Worm (Caenorhabditis elegans) whole organism, L1 larva: ENCODE measurements around the gene H35N09.1.

Source experiments
- C04F5.9 ChIP-seq: sonication (generic microtip); optimal IDR thresholded peaks from 2 replicates; lab custom pipeline; 2016; ENCODE audit warnings: missing genetic modification characterization, missing compliant biosample characterization
- C16A3.4 ChIP-seq: fragments of 150-350 bp; optimal IDR thresholded peaks from 2 replicates; lab custom pipeline; 2014; ENCODE audit warnings: missing biosample characterization, missing genetic modification characterization
- F16B12.6 ChIP-seq: fragments of 150-350 bp; optimal IDR thresholded peaks from 2 replicates; lab custom pipeline; 2014; ENCODE audit warnings: missing biosample characterization, missing genetic modification characterization
- alr-1 ChIP-seq: fragments of 200-800 bp; sonication (Bioruptor generic); optimal IDR thresholded peaks from 2 replicates; lab custom pipeline; 2018; ENCODE audit warnings: borderline replicate concordance, mild to moderate bottlenecking, missing genetic modification characterization, missing compliant biosample characterization
- aly-2 ChIP-seq: fragments of 150-350 bp; optimal IDR thresholded peaks from 2 replicates; lab custom pipeline; 2014; ENCODE audit warnings: missing biosample characterization, missing genetic modification characterization
- ama-1 ChIP-seq: fragments of 150-350 bp; optimal IDR thresholded peaks from 2 replicates; lab custom pipeline; 2014
- blmp-1 ChIP-seq: fragments of 150-350 bp; optimal IDR thresholded peaks from 2 replicates; lab custom pipeline; 2014; ENCODE audit warnings: missing biosample characterization, missing genetic modification characterization
- ceh-63 ChIP-seq: fragments of 200-800 bp; sonication (Bioruptor generic); optimal IDR thresholded peaks from 2 replicates; lab custom pipeline; 2018; ENCODE audit warnings: mild to moderate bottlenecking, missing genetic modification characterization, missing compliant biosample characterization
- ceh-8 ChIP-seq: fragments of 200-800 bp; sonication (Bioruptor generic); optimal IDR thresholded peaks from 2 replicates; lab custom pipeline; 2018; ENCODE audit warnings: mild to moderate bottlenecking, missing genetic modification characterization, moderate library complexity, missing compliant biosample characterization
- ceh-82 ChIP-seq, 3 experiments: fragments of 150-350 bp in 1 of 3; sonication (generic microtip) in 2 of 3; optimal IDR thresholded peaks; 2 replicates each; lab custom pipeline; 2014 to 2017; ENCODE audit warnings: missing biosample characterization in 3 of 3, missing genetic modification characterization in 3 of 3
- ceh-88 ChIP-seq: fragments of 200-800 bp; sonication (Bioruptor generic); IDR thresholded peaks from 2 replicates; pipeline ENCODE4 v1.3.6; 2022; ENCODE audit warnings: missing genetic modification characterization, missing compliant biosample characterization
- ceh-90 ChIP-seq: sonication (generic microtip); optimal IDR thresholded peaks from 2 replicates; lab custom pipeline; 2016; ENCODE audit warnings: missing genetic modification characterization, missing compliant biosample characterization
- dsc-1 ChIP-seq: sonication (generic microtip); optimal IDR thresholded peaks from 2 replicates; lab custom pipeline; 2016; ENCODE audit warnings: mild to moderate bottlenecking, missing genetic modification characterization, missing compliant biosample characterization
- egl-13 ChIP-seq: sonication (generic microtip); optimal IDR thresholded peaks from 2 replicates; lab custom pipeline; 2016; ENCODE audit warnings: missing genotype, missing genetic modification reagents, missing genetic modification characterization, missing compliant biosample characterization
- ets-5 ChIP-seq: fragments of 200-800 bp; sonication (Bioruptor generic); IDR thresholded peaks from 2 replicates; pipeline ENCODE4 v1.3.6; 2022; ENCODE audit warnings: missing genetic modification characterization, missing compliant biosample characterization
- fkh-4 ChIP-seq: sonication (generic microtip); optimal IDR thresholded peaks from 2 replicates; lab custom pipeline; 2016; ENCODE audit warnings: missing compliant biosample characterization, missing genetic modification characterization, borderline replicate concordance
- fkh-8 ChIP-seq: sonication (generic microtip); optimal IDR thresholded peaks from 2 replicates; lab custom pipeline; 2016; ENCODE audit warnings: mild to moderate bottlenecking, missing genetic modification characterization, missing compliant biosample characterization
- fos-1 ChIP-seq: fragments of 150-350 bp; optimal IDR thresholded peaks from 2 replicates; lab custom pipeline; 2014; ENCODE audit warnings: missing biosample characterization, missing genetic modification characterization
- grh-1 ChIP-seq: fragments of 200-800 bp; sonication (Bioruptor generic); IDR thresholded peaks from 2 replicates; pipeline ENCODE4 v1.3.6; 2022; ENCODE audit warnings: missing genetic modification reagents, missing genetic modification characterization, missing compliant biosample characterization
- hlh-17 ChIP-seq: fragments of 200-800 bp; sonication (Bioruptor generic); optimal IDR thresholded peaks from 2 replicates; lab custom pipeline; 2018; ENCODE audit warnings: missing genetic modification characterization, mild to moderate bottlenecking, missing compliant biosample characterization, moderate library complexity, borderline replicate concordance
- hlh-4 ChIP-seq: sonication (generic microtip); optimal IDR thresholded peaks from 2 replicates; lab custom pipeline; 2016; ENCODE audit warnings: mild to moderate bottlenecking, missing genetic modification characterization, missing compliant biosample characterization
- irx-1 ChIP-seq: sonication (generic microtip); optimal IDR thresholded peaks from 2 replicates; lab custom pipeline; 2016; ENCODE audit warnings: missing genetic modification characterization, missing compliant biosample characterization
- jun-1 ChIP-seq: fragments of 150-350 bp; optimal IDR thresholded peaks from 2 replicates; lab custom pipeline; 2014; ENCODE audit warnings: missing biosample characterization, missing genetic modification reagents, missing genetic modification characterization
- lin-14 ChIP-seq: fragments of 200-800 bp; sonication (Bioruptor generic); optimal IDR thresholded peaks from 2 replicates; lab custom pipeline; 2018; ENCODE audit warnings: mild to moderate bottlenecking, missing genetic modification characterization, moderate library complexity, missing compliant biosample characterization
- lin-35 ChIP-seq, 2 experiments: fragments of 150-350 bp; optimal IDR thresholded peaks; 2 replicates each; lab custom pipeline; 2014; ENCODE audit warnings: missing biosample characterization in 2 of 2, missing genetic modification characterization in 2 of 2, missing genetic modification reagents in 2 of 2
- lir-3 ChIP-seq: sonication (generic microtip); optimal IDR thresholded peaks from 2 replicates; lab custom pipeline; 2016; ENCODE audit warnings: mild to moderate bottlenecking, missing genetic modification characterization, moderate library complexity, missing compliant biosample characterization; ENCODE audit not compliant: poor library complexity
- lsy-2 ChIP-seq, 2 experiments: fragments of 150-350 bp; optimal IDR thresholded peaks; 2 replicates each; lab custom pipeline; 2014; ENCODE audit warnings: missing biosample characterization in 2 of 2, missing genetic modification characterization in 2 of 2
- mdl-1 ChIP-seq, 2 experiments: fragments of 150-350 bp; optimal IDR thresholded peaks; 2 replicates each; lab custom pipeline; 2014 to 2017; ENCODE audit warnings: missing biosample characterization in 2 of 2, missing genetic modification characterization in 2 of 2, inconsistent platforms in 1 of 2
- mep-1 ChIP-seq: fragments of 150-350 bp; optimal IDR thresholded peaks from 2 replicates; lab custom pipeline; 2014; ENCODE audit warnings: missing biosample characterization, missing genetic modification characterization
- nhr-19 ChIP-seq: fragments of 200-800 bp; sonication (Bioruptor generic); conservative IDR thresholded peaks from 2 replicates; pipeline ENCODE4 v1.3.6; 2022; ENCODE audit warnings: missing genetic modification characterization, missing compliant biosample characterization
- nhr-20 ChIP-seq: sonication (generic microtip); optimal IDR thresholded peaks from 2 replicates; lab custom pipeline; 2016; ENCODE audit warnings: mild to moderate bottlenecking, missing genetic modification characterization, missing compliant biosample characterization
- nhr-237 ChIP-seq: fragments of 150-350 bp; optimal IDR thresholded peaks from 2 replicates; lab custom pipeline; 2014; ENCODE audit warnings: missing biosample characterization, missing genetic modification characterization
- nhr-28 ChIP-seq: fragments of 150-350 bp; optimal IDR thresholded peaks from 2 replicates; lab custom pipeline; 2014; ENCODE audit warnings: missing biosample characterization, missing genetic modification characterization
- nhr-47 ChIP-seq: sonication (generic microtip); optimal IDR thresholded peaks from 2 replicates; lab custom pipeline; 2016; ENCODE audit warnings: mild to moderate bottlenecking, missing genetic modification characterization, moderate library complexity, missing compliant biosample characterization
- nhr-77 ChIP-seq: fragments of 150-350 bp; optimal IDR thresholded peaks from 2 replicates; lab custom pipeline; 2014; ENCODE audit warnings: missing biosample characterization, missing genetic modification characterization
- nhr-85 ChIP-seq: sonication (generic microtip); peaks from one replicate; lab custom pipeline; 2016; ENCODE audit warnings: missing genetic modification characterization, inconsistent platforms, missing compliant biosample characterization
- nhr-90 ChIP-seq: sonication (generic microtip); optimal IDR thresholded peaks from 2 replicates; lab custom pipeline; 2016; ENCODE audit warnings: mild to moderate bottlenecking, missing genetic modification characterization, missing compliant biosample characterization; ENCODE audit not compliant: poor library complexity
- pqm-1 ChIP-seq: sonication (generic microtip); optimal IDR thresholded peaks from 3 replicates; lab custom pipeline; 2017; ENCODE audit warnings: missing biosample characterization, missing genetic modification characterization
- rnt-1 ChIP-seq: sonication (generic microtip); optimal IDR thresholded peaks from 2 replicates; lab custom pipeline; 2016; ENCODE audit warnings: mild to moderate bottlenecking, missing genetic modification characterization, moderate library complexity, missing compliant biosample characterization
- snpc-4 ChIP-seq: fragments of 150-350 bp; optimal IDR thresholded peaks from 2 replicates; lab custom pipeline; 2014; ENCODE audit warnings: missing biosample characterization, missing genetic modification characterization
- snu-23 ChIP-seq: sonication (generic microtip); optimal IDR thresholded peaks from 2 replicates; lab custom pipeline; 2016; ENCODE audit warnings: missing genetic modification characterization, missing compliant biosample characterization
- sox-4 ChIP-seq: sonication (generic microtip); optimal IDR thresholded peaks from 2 replicates; lab custom pipeline; 2016; ENCODE audit warnings: missing genetic modification characterization, missing compliant biosample characterization
- sptf-1 ChIP-seq: fragments of 150-350 bp; optimal IDR thresholded peaks from 2 replicates; lab custom pipeline; 2014; ENCODE audit warnings: missing biosample characterization, missing genetic modification characterization
- unc-130 ChIP-seq: fragments of 150-350 bp; optimal IDR thresholded peaks from 2 replicates; lab custom pipeline; 2017; ENCODE audit warnings: missing biosample characterization, missing genetic modification characterization, inconsistent platforms
- xbp-1 ChIP-seq: sonication (generic microtip); optimal IDR thresholded peaks from 2 replicates; lab custom pipeline; 2016; ENCODE audit warnings: missing genetic modification characterization, missing compliant biosample characterization
- zip-4 ChIP-seq: fragments of 200-800 bp; sonication (Bioruptor generic); optimal IDR thresholded peaks from 2 replicates; lab custom pipeline; 2018; ENCODE audit warnings: mild to moderate bottlenecking, missing genetic modification characterization, moderate library complexity, missing compliant biosample characterization
- ztf-11 ChIP-seq, 2 experiments: sonication (generic microtip); optimal IDR thresholded peaks; 2 replicates each; lab custom pipeline; 2016 to 2017; ENCODE audit warnings: missing genetic modification characterization in 2 of 2, missing biosample characterization in 1 of 2, missing compliant biosample characterization in 1 of 2
- ztf-4 ChIP-seq: fragments of 150-350 bp; optimal IDR thresholded peaks from 2 replicates; lab custom pipeline; 2014; ENCODE audit warnings: missing biosample characterization, missing genetic modification characterization

Gene H35N09.1

DNA sequence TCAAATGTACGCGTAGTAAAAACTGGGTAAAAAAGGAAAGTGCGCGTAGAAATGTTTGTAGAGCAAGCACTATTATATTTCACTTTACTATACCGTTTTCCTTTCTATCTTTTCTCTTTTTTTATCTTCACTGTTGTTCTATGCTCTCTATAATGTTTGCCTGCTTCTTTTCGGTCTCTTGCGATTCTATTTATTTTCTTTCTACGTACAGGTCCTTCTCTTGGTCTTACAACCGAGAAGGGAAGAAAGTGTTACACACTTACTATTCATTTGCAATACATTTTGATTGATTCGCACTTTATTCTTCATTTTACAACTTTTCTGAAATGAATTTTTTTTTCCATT, 40.7 kb upstream of the H35N09.1 start:
- TF ChIP-seq ceh-90 (tag; lab: Kevin White, UChicago): no peak
- peak; percentile 17 for TF ChIP-seq nhr-20
- TF ChIP-seq lin-14 (GFP tag; lab: Kevin White, UChicago): peak; percentile 27
- peak; percentile 24 for TF ChIP-seq nhr-85 (tag; lab: Kevin White, UChicago)
- peak in 1 of 2 experiments; percentile 0 for TF ChIP-seq lin-35 (GFP tag; optimal IDR thresholded peaks at IDR 0.05; lab: Kevin White, UChicago)
- peak; percentile 1 for TF ChIP-seq rnt-1 (tag; lab: Kevin White, UChicago)
- no peak for TF ChIP-seq irx-1 (tag; lab: Kevin White, UChicago)
- peak; percentile 80 for TF ChIP-seq blmp-1 (tag; lab: Kevin White, UChicago)

- TF ChIP-seq ceh-82 (tag; optimal IDR thresholded peaks at IDR 0.05; lab: Kevin White, UChicago) (peak in 1 of 3 experiments; percentile 6), egl-13 (tag; lab: Kevin White, UChicago) (no peak), lin-14 (GFP tag; lab: Kevin White, UChicago) (peak; percentile 56), nhr-47 (tag; lab: Kevin White, UChicago) (no peak), nhr-20 (no peak), ztf-4 (tag; lab: Kevin White, UChicago) (peak; percentile 15), snu-23 (GFP tag; lab: Kevin White, UChicago) (peak; percentile 1), blmp-1 (tag; lab: Kevin White, UChicago) (peak; percentile 89), fos-1 (tag; lab: Kevin White, UChicago) (no peak), unc-130 (no peak)
Observed at ce11 chrX:8565810-8566416, 39.2 kb upstream of the H35N09.1 start.

- no peak for TF ChIP-seq nhr-19 (GFP tag; lab: Robert Waterston, UW)
- no peak for TF ChIP-seq mdl-1 (tag; optimal IDR thresholded peaks at IDR 0.05; lab: Kevin White, UChicago)
- TF ChIP-seq xbp-1: no peak
- peak; percentile 39 for TF ChIP-seq sox-4 (tag; lab: Kevin White, UChicago)
- no peak for TF ChIP-seq zip-4 (GFP tag; lab: Kevin White, UChicago)
- no peak for TF ChIP-seq F16B12.6
- no peak for TF ChIP-seq sptf-1 (tag; lab: Kevin White, UChicago)
- TF ChIP-seq nhr-90 (tag; lab: Kevin White, UChicago): no peak
- TF ChIP-seq aly-2 (tag; lab: Kevin White, UChicago): no peak
- TF ChIP-seq ama-1 (lab: Kevin White, UChicago): no peak
- no peak for TF ChIP-seq ceh-8 (GFP tag; lab: Kevin White, UChicago)
- TF ChIP-seq dsc-1: no peak
- TF ChIP-seq lir-3 (tag; lab: Kevin White, UChicago): no peak
- TF ChIP-seq nhr-77 (tag; lab: Kevin White, UChicago): no peak
- no peak for TF ChIP-seq ceh-90 (tag; lab: Kevin White, UChicago)
- no peak for TF ChIP-seq fkh-4 (tag; lab: Kevin White, UChicago)
- peak; percentile 77 for TF ChIP-seq fkh-8
- no peak for TF ChIP-seq snpc-4 (tag; lab: Kevin White, UChicago)
- TF ChIP-seq nhr-47 (tag; lab: Kevin White, UChicago): peak; percentile 56
- no peak for TF ChIP-seq fos-1 (tag; lab: Kevin White, UChicago)
- TF ChIP-seq ceh-63 (GFP tag; lab: Kevin White, UChicago): no peak
- no peak for TF ChIP-seq ztf-11 (tag; optimal IDR thresholded peaks at IDR 0.05; lab: Kevin White, UChicago)
- TF ChIP-seq hlh-4 (tag; lab: Kevin White, UChicago): peak; percentile 55
- TF ChIP-seq C04F5.9 (tag; lab: Kevin White, UChicago): no peak
- TF ChIP-seq nhr-237 (tag; lab: Kevin White, UChicago): no peak
- TF ChIP-seq hlh-17: no peak
- TF ChIP-seq alr-1: no peak
- no peak for TF ChIP-seq pqm-1
- TF ChIP-seq ceh-88 (GFP tag; lab: Robert Waterston, UW): no peak
- TF ChIP-seq nhr-28 (tag; lab: Kevin White, UChicago): no peak
- no peak for TF ChIP-seq grh-1 (GFP tag; lab: Robert Waterston, UW)
- no peak for TF ChIP-seq mep-1 (tag; lab: Kevin White, UChicago)
- no peak for TF ChIP-seq C16A3.4 (tag; lab: Kevin White, UChicago)
- no peak for TF ChIP-seq ets-5 (GFP tag; lab: Robert Waterston, UW)
- TF ChIP-seq lsy-2 (tag; optimal IDR thresholded peaks at IDR 0.05; lab: Kevin White, UChicago): no peak
- no peak for TF ChIP-seq jun-1
- no peak for TF ChIP-seq ceh-82 (tag; optimal IDR thresholded peaks at IDR 0.05; lab: Kevin White, UChicago)
Observed at ce11 chrX:8566521-8567032, 38.6 kb upstream of the H35N09.1 start.
